Worm (Caenorhabditis elegans) whole organism, mixed stage, embryonic: ENCODE measurements around the gene str-112.

Source experiments
- lin-13 ChIP-seq: fragments of 150-350 bp; optimal IDR thresholded peaks from 2 replicates; lab custom pipeline; 2014; ENCODE audit warnings: missing biosample characterization, missing genetic modification characterization
- lsy-2 ChIP-seq: fragments of 150-350 bp; optimal IDR thresholded peaks from 2 replicates; lab custom pipeline; 2014; ENCODE audit warnings: missing biosample characterization, missing genetic modification characterization
- nhr-12 ChIP-seq: fragments of 150-350 bp; optimal IDR thresholded peaks from 2 replicates; lab custom pipeline; 2014; ENCODE audit warnings: missing biosample characterization, missing genetic modification characterization
- nhr-28 ChIP-seq: fragments of 150-350 bp; optimal IDR thresholded peaks from 2 replicates; lab custom pipeline; 2014; ENCODE audit warnings: missing biosample characterization, missing genetic modification characterization
- sem-2 ChIP-seq: fragments of 200-800 bp; sonication (Bioruptor generic); optimal IDR thresholded peaks from 2 replicates; lab custom pipeline; 2018; ENCODE audit warnings: mild to moderate bottlenecking, missing genetic modification characterization, missing compliant biosample characterization
- unc-39 ChIP-seq: fragments of 150-350 bp; optimal IDR thresholded peaks from 2 replicates; lab custom pipeline; 2014; ENCODE audit warnings: missing biosample characterization, missing genetic modification characterization
- unc-62 ChIP-seq: fragments of 150-350 bp; optimal IDR thresholded peaks from 2 replicates; lab custom pipeline; 2014; ENCODE audit warnings: missing biosample characterization, missing genetic modification reagents, missing genetic modification characterization
- ztf-11 ChIP-seq: fragments of 150-350 bp; optimal IDR thresholded peaks from 2 replicates; lab custom pipeline; 2014; ENCODE audit warnings: missing biosample characterization, missing genetic modification characterization

DNA sequence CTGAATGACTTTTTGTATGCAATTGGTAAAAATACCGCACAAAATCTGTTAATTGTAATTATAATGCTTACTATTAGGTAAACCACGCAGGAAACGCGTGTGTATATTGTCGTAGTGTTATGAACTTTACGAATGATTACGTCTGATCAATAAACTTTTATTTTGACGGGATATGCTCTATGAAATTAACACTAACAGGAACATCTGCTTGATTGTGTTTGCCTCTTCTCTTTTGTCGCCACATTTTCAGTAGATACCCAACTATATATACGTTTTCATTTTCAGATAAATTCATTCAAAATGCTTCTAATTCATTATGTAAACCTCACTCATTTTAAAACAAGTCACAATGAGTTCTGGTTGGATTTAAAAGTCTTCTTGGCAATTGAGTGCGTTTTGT lies 6.0 kb downstream of the str-112 start, which contains the start of gene sre-10:
- TF ChIP-seq lsy-2 = no peak
- TF ChIP-seq lin-13 (tag; lab: Kevin White, UChicago) = no peak
- no peak for TF ChIP-seq ztf-11 (tag; lab: Kevin White, UChicago)
- TF ChIP-seq unc-39 (tag; lab: Kevin White, UChicago) = no peak
- no peak for TF ChIP-seq nhr-12 (tag; lab: Kevin White, UChicago)
- TF ChIP-seq unc-62 (GFP tag; lab: Kevin White, UChicago) = no peak
- TF ChIP-seq nhr-28 (tag; lab: Kevin White, UChicago) = no peak
- TF ChIP-seq sem-2 (GFP tag; lab: Kevin White, UChicago) = no peak
